Worm (Caenorhabditis elegans): ENCODE results near the gene bath-30.

The bath-30 gene

DNA sequence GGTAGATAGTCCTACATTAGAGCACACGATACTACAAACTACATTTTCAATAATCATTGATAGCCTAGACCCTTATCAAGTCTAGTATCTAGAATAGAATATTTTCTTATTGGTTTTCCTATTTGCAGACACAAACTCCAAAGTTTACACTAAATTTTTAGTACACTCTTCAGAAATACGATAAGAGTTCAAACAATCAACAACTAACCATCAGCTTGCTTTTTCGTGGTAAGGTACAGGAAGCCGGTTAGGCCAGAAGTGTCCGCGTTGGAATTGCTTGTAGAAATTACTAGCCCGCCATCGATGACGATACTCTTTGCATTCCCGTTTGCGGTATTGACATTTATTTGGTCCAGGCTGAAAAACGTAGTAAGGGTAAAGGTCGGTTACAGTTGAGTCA, 23.9 kb downstream of the bath-30 start, which contains the start of gene Y46D2A.1:
Y46D2A.1 (plus strand) TSS at position 301 of the 400 bp plus-strand sequence.
- TF ChIP-seq aly-2 (tag; optimal IDR thresholded peaks at IDR 0.05) (no peak), ama-1 (optimal IDR thresholded peaks at IDR 0.05) (no peak), sma-9 (GFP tag; optimal IDR thresholded peaks at IDR 0.05) (no peak), sma-9 (tag; optimal IDR thresholded peaks at IDR 0.05) (no peak), mbf-1 (tag; optimal IDR thresholded peaks at IDR 0.05) (no peak), nhr-21 (tag; optimal IDR thresholded peaks at IDR 0.05) (no peak), alr-1 (tag; optimal IDR thresholded peaks at IDR 0.05) (no peak), sma-3 (GFP tag; optimal IDR thresholded peaks at IDR 0.05) (no peak), nhr-129 (tag; optimal IDR thresholded peaks at IDR 0.05) (no peak), skn-1 (tag; optimal IDR thresholded peaks at IDR 0.05) (no peak), crh-2 (tag; optimal IDR thresholded peaks at IDR 0.05) (no peak), lin-11 (tag; optimal IDR thresholded peaks at IDR 0.05) (no peak), blmp-1 (tag; optimal IDR thresholded peaks at IDR 0.05; ENCODE audit: insufficient read depth) (no peak), nhr-6 (tag; optimal IDR thresholded peaks at IDR 0.05) (no peak), snpc-4 (tag; optimal IDR thresholded peaks at IDR 0.05) (no peak), nhr-237 (tag; optimal IDR thresholded peaks at IDR 0.05) (no peak), sem-4 (tag; optimal IDR thresholded peaks at IDR 0.05) (no peak), nhr-12 (tag; optimal IDR thresholded peaks at IDR 0.05) (no peak), gmeb-1 (tag; optimal IDR thresholded peaks at IDR 0.05) (no peak), fos-1 (tag; optimal IDR thresholded peaks at IDR 0.05) (no peak)

DNA sequence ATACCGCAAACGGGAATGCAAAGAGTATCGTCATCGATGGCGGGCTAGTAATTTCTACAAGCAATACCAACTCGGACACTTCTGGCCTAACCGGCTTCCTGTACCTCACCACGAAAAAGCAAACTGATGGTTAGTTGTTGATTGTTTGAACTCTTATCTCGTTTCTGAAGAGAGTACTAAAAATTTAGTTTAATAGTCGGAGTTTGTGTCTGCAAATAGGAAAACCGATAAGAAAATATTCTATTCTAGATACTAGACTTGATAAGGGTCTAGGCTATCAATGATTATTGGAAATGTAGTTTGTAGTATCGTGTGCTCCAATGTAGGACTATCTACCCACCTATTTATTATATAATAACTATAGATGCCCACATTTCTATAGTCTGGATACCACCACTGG, 27.3 kb downstream of the bath-30 start:
- peak; percentile 0 for TF ChIP-seq sma-9 (GFP tag; optimal IDR thresholded peaks at IDR 0.05)
- no peak for TF ChIP-seq sma-9 (tag; optimal IDR thresholded peaks at IDR 0.05)
- TF ChIP-seq nhr-77 (tag; optimal IDR thresholded peaks at IDR 0.05) = no peak

DNA sequence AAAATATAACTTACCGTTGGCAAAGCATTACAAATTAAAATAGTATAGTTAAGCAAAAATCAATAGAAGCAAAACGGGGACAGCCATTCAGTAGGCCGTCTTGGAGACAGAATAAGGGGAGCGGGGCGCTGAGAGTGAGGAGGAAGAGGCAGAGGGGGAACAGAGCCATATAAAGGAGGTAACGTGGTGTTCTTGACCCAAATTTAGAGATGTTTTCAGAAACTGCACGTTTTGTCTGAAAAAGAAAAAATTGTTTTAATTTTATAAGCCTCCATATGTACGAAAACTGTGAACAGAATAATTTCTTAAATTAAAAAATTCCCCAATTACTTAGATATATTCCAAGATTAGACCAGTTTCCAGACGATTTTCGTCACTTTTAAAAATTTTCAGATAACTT, 32.7 kb downstream of the bath-30 start, which contains the start of gene F39E9.6:
F39E9.6 (minus strand) TSS at position 101 of the 400 bp plus-strand sequence.
- TF ChIP-seq mab-5 (tag; optimal IDR thresholded peaks at IDR 0.05) = no peak

DNA sequence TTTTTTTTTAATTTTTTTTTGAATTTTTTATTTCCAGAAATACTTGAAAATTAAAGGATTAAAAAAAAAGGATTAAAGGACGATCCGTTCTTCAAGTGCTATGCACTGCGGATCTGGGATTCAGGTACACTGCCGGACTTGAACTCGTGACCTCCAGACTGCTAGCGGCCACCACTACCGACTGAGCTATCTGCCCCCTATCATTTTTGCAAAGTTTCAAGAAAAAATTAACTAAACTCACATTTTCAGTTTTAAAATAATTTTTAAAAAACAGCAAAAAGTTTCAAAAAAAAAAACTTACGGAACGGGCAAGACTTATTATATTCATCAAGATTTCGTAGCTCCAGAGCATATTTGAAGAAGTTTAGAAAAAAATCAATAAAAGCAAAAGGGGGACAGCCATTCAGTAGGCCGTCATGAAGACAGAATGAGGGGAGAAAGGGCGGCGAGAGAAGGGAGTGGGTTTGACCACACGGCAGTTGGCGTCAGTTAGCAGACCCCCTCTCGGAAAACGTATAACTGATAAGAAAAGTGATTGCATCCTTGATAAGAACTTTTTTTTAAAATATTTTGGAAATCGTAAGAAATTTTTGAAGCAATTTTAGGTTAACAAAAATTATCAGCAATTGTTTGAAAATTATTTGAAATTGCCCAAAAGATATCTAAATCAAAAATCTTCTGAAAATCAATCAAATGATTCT, 35.1 kb downstream of the bath-30 start:
- TF ChIP-seq sma-9 (GFP tag; optimal IDR thresholded peaks at IDR 0.05) = no peak
- no peak for TF ChIP-seq sma-9 (tag; optimal IDR thresholded peaks at IDR 0.05)
- peak; percentile 34 for TF ChIP-seq fos-1 (tag; optimal IDR thresholded peaks at IDR 0.05)
- no peak for TF ChIP-seq F13H6.1 (tag; optimal IDR thresholded peaks at IDR 0.05)
- TF ChIP-seq C34F6.9 (tag; optimal IDR thresholded peaks at IDR 0.05) = no peak
- no peak for TF ChIP-seq ztf-11 (tag; optimal IDR thresholded peaks at IDR 0.05)
- no peak for TF ChIP-seq aly-2 (tag; optimal IDR thresholded peaks at IDR 0.05)

- TF ChIP-seq unc-55 (GFP tag; optimal IDR thresholded peaks at IDR 0.05) (peak; percentile 34), nhr-21 (tag; optimal IDR thresholded peaks at IDR 0.05) (no peak), nhr-11 (tag; optimal IDR thresholded peaks at IDR 0.05) (no peak), blmp-1 (tag; optimal IDR thresholded peaks at IDR 0.05; ENCODE audit: insufficient read depth) (no peak), ZK546.5 (tag; optimal IDR thresholded peaks at IDR 0.05) (no peak)
Observed at ce11 chrII:3303582-3303981, 42.6 kb downstream of the bath-30 start.

DNA sequence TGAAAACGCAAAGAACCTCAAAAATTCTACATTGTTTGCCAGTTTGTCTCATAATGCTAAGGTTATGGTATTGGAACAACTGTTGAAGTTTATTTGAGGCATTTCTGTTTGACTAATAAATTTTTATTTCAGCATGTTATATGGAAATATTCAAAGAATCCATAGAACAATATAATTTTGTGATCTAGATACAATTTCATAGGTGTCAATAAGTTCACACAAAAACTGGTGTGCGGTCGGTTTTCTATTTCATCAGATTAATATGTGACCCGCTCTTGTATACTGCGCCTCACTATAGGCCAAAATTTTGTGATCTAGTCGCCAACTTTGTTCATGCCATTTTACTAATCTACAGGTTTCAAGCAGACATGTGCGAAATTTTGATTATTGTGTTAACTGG, 46.7 kb downstream of the bath-30 start, which contains the start of gene btb-22:
btb-22 (plus strand) TSS at position 301 of the 400 bp plus-strand sequence.
- TF ChIP-seq peb-1 (tag; optimal IDR thresholded peaks at IDR 0.05) (no peak), ztf-1 (GFP tag; conservative IDR thresholded peaks at IDR 0.05) (no peak), nhr-237 (tag; optimal IDR thresholded peaks at IDR 0.05) (no peak), skn-1 (tag; optimal IDR thresholded peaks at IDR 0.05) (no peak), lin-13 (GFP tag; optimal IDR thresholded peaks at IDR 0.05) (no peak), ztf-4 (tag; optimal IDR thresholded peaks at IDR 0.05) (no peak), ztf-11 (tag; optimal IDR thresholded peaks at IDR 0.05) (no peak), blmp-1 (tag; optimal IDR thresholded peaks at IDR 0.05; ENCODE audit: insufficient read depth) (no peak)

Measured in whole organism, L2 larva.